Worm (Caenorhabditis elegans): ENCODE data around the gene Y39G8B.9.
"Not testable (repeated sequence)": the region's sequence is repeated elsewhere in the genome, so short reads cannot be mapped to it uniquely, and the experiment has no call there.

Y39G8B.9 gene

ce11 chrII:14008359-14008758, 27.2 kb downstream of the Y39G8B.9 start, which contains the start of gene F01D5.7:
Gene F01D5.7 (plus strand): TSS chrII:14008659.
- TF ChIP-seq ztf-23 (GFP tag; IDR thresholded peaks at IDR 0.05) (no peak), tab-1 (GFP tag; IDR thresholded peaks at IDR 0.05) (no peak), flt-1 (GFP tag; IDR thresholded peaks at IDR 0.05) (no peak), med-1 (GFP tag; optimal IDR thresholded peaks at IDR 0.05; ENCODE audit: insufficient read depth) (no peak), klf-2 (GFP tag; conservative IDR thresholded peaks at IDR 0.05) (no peak), T22C8.4 (GFP tag; IDR thresholded peaks at IDR 0.05) (no peak), ref-1 (GFP tag; conservative IDR thresholded peaks at IDR 0.05) (no peak), ztf-29 (GFP tag; IDR thresholded peaks at IDR 0.05) (no peak), cog-1 (tag; optimal IDR thresholded peaks at IDR 0.05) (no peak)

DNA sequence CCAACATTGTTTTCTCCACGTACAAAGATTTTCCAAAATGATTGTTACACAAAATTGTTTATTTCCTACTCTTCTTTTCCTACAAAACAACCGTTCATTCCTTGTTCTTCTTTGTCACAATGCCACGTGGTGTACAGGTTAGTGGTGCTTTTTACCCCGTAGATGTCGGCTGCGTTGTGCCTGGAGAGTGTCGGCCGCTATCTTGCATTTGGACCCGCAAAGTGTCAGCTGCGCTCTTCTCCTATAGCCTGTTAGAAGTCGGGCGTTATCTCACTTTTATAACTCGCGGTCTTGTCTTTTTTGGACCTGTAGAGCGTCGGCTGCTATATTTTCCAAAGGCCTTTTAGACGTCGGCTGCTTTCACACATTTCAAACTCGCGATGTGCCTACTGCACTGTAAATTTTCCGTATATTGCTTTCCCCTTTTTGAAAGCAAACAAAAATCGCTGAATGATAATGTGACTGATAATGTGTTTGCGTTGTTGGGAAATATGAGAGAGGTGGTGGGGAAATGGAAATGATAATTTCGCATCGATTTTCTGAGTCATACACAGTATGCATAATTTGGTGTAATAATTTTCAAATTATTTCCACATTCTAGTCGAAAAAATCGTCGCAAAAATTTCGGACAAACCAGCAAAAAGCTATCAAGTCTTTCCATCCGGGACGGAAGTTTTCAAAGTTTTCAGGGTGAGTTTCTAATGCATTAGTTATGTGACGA, 29.7 kb downstream of the Y39G8B.9 start, which contains the start of gene F01D5.8:
F01D5.8 (plus strand) TSS at position 51 of the 721 bp plus-strand sequence.
- TF ChIP-seq cog-1 (tag; optimal IDR thresholded peaks at IDR 0.05) = no peak
- TF ChIP-seq ztf-23 (GFP tag; IDR thresholded peaks at IDR 0.05) = no peak
- no peak for TF ChIP-seq med-1 (GFP tag; optimal IDR thresholded peaks at IDR 0.05; ENCODE audit: insufficient read depth)
- no peak for TF ChIP-seq ztf-29 (GFP tag; IDR thresholded peaks at IDR 0.05)
- no peak for TF ChIP-seq tab-1 (GFP tag; IDR thresholded peaks at IDR 0.05)
- no peak for TF ChIP-seq flt-1 (GFP tag; IDR thresholded peaks at IDR 0.05)
- TF ChIP-seq ref-1 (GFP tag; conservative IDR thresholded peaks at IDR 0.05) = no peak
- TF ChIP-seq klf-2 (GFP tag; conservative IDR thresholded peaks at IDR 0.05) = no peak
- no peak for TF ChIP-seq T22C8.4 (GFP tag; IDR thresholded peaks at IDR 0.05)

- TF ChIP-seq ref-1 (GFP tag; conservative IDR thresholded peaks at IDR 0.05) (no peak), ztf-23 (GFP tag; IDR thresholded peaks at IDR 0.05) (no peak), tab-1 (GFP tag; IDR thresholded peaks at IDR 0.05) (no peak), klf-2 (GFP tag; conservative IDR thresholded peaks at IDR 0.05) (no peak), ztf-29 (GFP tag; IDR thresholded peaks at IDR 0.05) (no peak), cog-1 (tag; optimal IDR thresholded peaks at IDR 0.05) (no peak), med-1 (GFP tag; optimal IDR thresholded peaks at IDR 0.05; ENCODE audit: insufficient read depth) (no peak), flt-1 (GFP tag; IDR thresholded peaks at IDR 0.05) (no peak)
Observed at ce11 chrII:14014637-14015036, 33.5 kb downstream of the Y39G8B.9 start.

DNA sequence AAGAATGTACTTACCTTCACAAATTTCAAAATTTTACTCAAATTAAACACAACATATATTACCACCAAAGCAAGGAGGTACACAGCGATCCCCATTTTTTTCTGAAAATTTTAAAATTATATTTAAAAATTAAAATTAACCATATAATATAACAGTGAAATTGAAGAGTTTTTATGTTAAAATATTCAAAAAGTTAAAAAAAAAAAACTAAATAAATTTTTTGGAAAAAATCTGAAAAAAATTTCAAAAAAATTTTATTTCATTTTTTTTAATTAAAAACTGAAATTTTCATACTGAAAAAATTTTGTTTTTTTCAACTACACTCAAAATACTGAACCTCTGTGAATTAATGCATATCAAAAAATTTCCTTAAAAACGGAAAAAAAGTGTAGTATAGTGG, 35.7 kb downstream of the Y39G8B.9 start, which contains the start of gene cyp-37A1:
cyp-37A1 (minus strand) TSS at position 101 of the 400 bp plus-strand sequence.
- no peak for TF ChIP-seq cog-1 (tag; optimal IDR thresholded peaks at IDR 0.05)
- no peak for TF ChIP-seq ztf-29 (GFP tag; IDR thresholded peaks at IDR 0.05)
- TF ChIP-seq ref-1 (GFP tag; conservative IDR thresholded peaks at IDR 0.05) = no peak
- TF ChIP-seq T22C8.4 (GFP tag; IDR thresholded peaks at IDR 0.05) = no peak
- TF ChIP-seq tab-1 (GFP tag; IDR thresholded peaks at IDR 0.05) = no peak
- no peak for TF ChIP-seq ztf-23 (GFP tag; IDR thresholded peaks at IDR 0.05)
- TF ChIP-seq med-1 (GFP tag; optimal IDR thresholded peaks at IDR 0.05; ENCODE audit: insufficient read depth) = no peak
- TF ChIP-seq flt-1 (GFP tag; IDR thresholded peaks at IDR 0.05) = no peak
- no peak for TF ChIP-seq klf-2 (GFP tag; conservative IDR thresholded peaks at IDR 0.05)

ce11 chrII:14018192-14018591, 37.0 kb downstream of the Y39G8B.9 start:
- TF ChIP-seq ztf-23 (GFP tag; IDR thresholded peaks at IDR 0.05) (peak; percentile 22; the same call in 1 of the 2 replicates), cog-1 (tag; optimal IDR thresholded peaks at IDR 0.05) (no peak)

ce11 chrII:14018887-14019286, 37.7 kb downstream of the Y39G8B.9 start:
- no peak for TF ChIP-seq flt-1 (GFP tag; IDR thresholded peaks at IDR 0.05)
- TF ChIP-seq T22C8.4 (GFP tag; IDR thresholded peaks at IDR 0.05) = peak; percentile 76; the same call in 1 of the 2 replicates

- peak; percentile 51; the same call in 1 of the 2 replicates for TF ChIP-seq ref-1 (GFP tag; conservative IDR thresholded peaks at IDR 0.05)
- peak; percentile 19; the same call in 1 of the 2 replicates for TF ChIP-seq ztf-29 (GFP tag; IDR thresholded peaks at IDR 0.05)
- TF ChIP-seq ztf-23 (GFP tag; IDR thresholded peaks at IDR 0.05) = 0 out of 2 replicates have a peak, but pooled peaks have one; percentile 59
- 0 out of 2 replicates have a peak, but pooled peaks have one; percentile 75 for TF ChIP-seq tab-1 (GFP tag; IDR thresholded peaks at IDR 0.05)
- peak; percentile 76; the same call in 1 of the 2 replicates for TF ChIP-seq flt-1 (GFP tag; IDR thresholded peaks at IDR 0.05)
- peak; percentile 42; the same call in 1 of the 2 replicates for TF ChIP-seq T22C8.4 (GFP tag; IDR thresholded peaks at IDR 0.05)
Observed at ce11 chrII:14019625-14020024, 38.5 kb downstream of the Y39G8B.9 start.

DNA sequence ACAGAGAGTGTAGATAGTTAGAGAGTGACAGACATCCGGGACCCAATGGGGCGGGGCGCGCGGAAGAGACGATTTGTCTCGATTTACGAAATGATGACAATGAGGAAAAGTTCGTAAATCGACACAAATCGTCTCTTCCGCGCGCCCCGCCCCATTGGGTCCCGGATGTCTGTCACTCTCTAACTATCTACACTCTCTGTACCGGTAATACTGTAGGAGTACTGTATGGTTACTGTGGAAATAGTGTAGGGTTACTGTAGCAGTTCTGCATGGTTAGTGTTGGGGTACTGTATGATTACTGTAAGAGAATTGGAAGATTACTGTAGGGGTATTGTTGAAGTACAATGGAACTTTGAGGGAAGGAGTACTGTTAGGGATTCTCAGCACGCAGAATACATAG, 40.1 kb downstream of the Y39G8B.9 start, which contains the start of gene F01D5.10:
F01D5.10 (minus strand) TSS at position 101 of the 400 bp plus-strand sequence.
- not testable (repeated sequence) for TF ChIP-seq med-1 (GFP tag; optimal IDR thresholded peaks at IDR 0.05; ENCODE audit: insufficient read depth); flt-1 (GFP tag; IDR thresholded peaks at IDR 0.05); klf-2 (GFP tag; conservative IDR thresholded peaks at IDR 0.05)

Data from whole organism, midembryonic.